Fruit fly (Drosophila melanogaster) whole organism, adult: ENCODE results near the gene ex.
A peak's percentile ranks its signal among the peaks of the same experiment; 100 is the strongest.

Experiments used
- CG11617 ChIP-seq: fragments of 200-800 bp; sonication (Bioruptor generic); optimal IDR thresholded peaks from 2 replicates; lab custom pipeline; 2017; ENCODE audit warnings: mild to moderate bottlenecking, missing biosample characterization, missing genetic modification reagents, missing genetic modification characterization
- CG12768 ChIP-seq: fragments of 200-800 bp; sonication (Bioruptor generic); optimal IDR thresholded peaks from 2 replicates; lab custom pipeline; 2017; ENCODE audit warnings: missing biosample characterization, missing genetic modification characterization, mild to moderate bottlenecking, moderate library complexity, missing genetic modification reagents
- CG14711 ChIP-seq: fragments of 200-800 bp; sonication (Bioruptor generic); optimal IDR thresholded peaks from 2 replicates; lab custom pipeline; 2018; ENCODE audit warnings: missing biosample characterization, mild to moderate bottlenecking, missing genetic modification characterization, moderate library complexity
- CG1620 ChIP-seq: fragments of 200-800 bp; sonication (Bioruptor generic); optimal IDR thresholded peaks from 2 replicates; lab custom pipeline; 2016; ENCODE audit warnings: missing biosample characterization, missing genetic modification characterization
- CG33017 ChIP-seq: fragments of 200-800 bp; sonication (Bioruptor generic); optimal IDR thresholded peaks from 2 replicates; lab custom pipeline; 2018; ENCODE audit warnings: missing biosample characterization, mild to moderate bottlenecking, missing genetic modification characterization, moderate library complexity
- CG5204 ChIP-seq: fragments of 200-800 bp; sonication (Bioruptor generic); optimal IDR thresholded peaks from 2 replicates; lab custom pipeline; 2016; ENCODE audit warnings: missing biosample characterization, missing genetic modification characterization
- CG7045 ChIP-seq: fragments of 200-800 bp; sonication (Bioruptor generic); optimal IDR thresholded peaks from 2 replicates; lab custom pipeline; 2017; ENCODE audit warnings: missing biosample characterization, mild to moderate bottlenecking, missing genetic modification characterization
- CG7101 ChIP-seq: fragments of 200-800 bp; sonication (Bioruptor generic); optimal IDR thresholded peaks from 2 replicates; lab custom pipeline; 2018; ENCODE audit warnings: missing biosample characterization, mild to moderate bottlenecking, missing genetic modification characterization, moderate library complexity
- Clk ChIP-seq: fragments of 200-800 bp; sonication (Bioruptor generic); optimal IDR thresholded peaks from 2 replicates; lab custom pipeline; 2017; ENCODE audit warnings: missing biosample characterization, missing genetic modification characterization
- Crg-1 ChIP-seq: fragments of 200-800 bp; sonication (Bioruptor generic); optimal IDR thresholded peaks from 2 replicates; lab custom pipeline; 2016; ENCODE audit warnings: missing biosample characterization, missing genetic modification characterization
- Hr96 ChIP-seq: fragments of 200-800 bp; sonication (Bioruptor generic); optimal IDR thresholded peaks from 2 replicates; lab custom pipeline; 2016; ENCODE audit warnings: missing biosample characterization, missing genetic modification characterization
- Mnt ChIP-seq: fragments of 200-800 bp; sonication (Bioruptor generic); optimal IDR thresholded peaks from 2 replicates; lab custom pipeline; 2016; ENCODE audit warnings: missing biosample characterization, mild to moderate bottlenecking, missing genetic modification characterization
- bab1 ChIP-seq: fragments of 200-800 bp; sonication (Bioruptor generic); optimal IDR thresholded peaks from 3 replicates; lab custom pipeline; 2019; ENCODE audit warnings: missing biosample characterization, mild to moderate bottlenecking, missing genetic modification characterization, moderate library complexity
- cic ChIP-seq: fragments of 200-800 bp; sonication (Bioruptor generic); optimal IDR thresholded peaks from 2 replicates; lab custom pipeline; 2017; ENCODE audit warnings: missing biosample characterization, mild to moderate bottlenecking, missing genetic modification characterization, moderate library complexity
- cnc ChIP-seq, 2 experiments: fragments of >200 bp; optimal IDR thresholded peaks; 2 replicates each; lab custom pipeline; 2017
- kay ChIP-seq: fragments of 200-800 bp; sonication (Bioruptor generic); peaks from one replicate; lab custom pipeline; 2016; ENCODE audit warnings: missing biosample characterization, missing genetic modification characterization, borderline replicate concordance
- ovo ChIP-seq: fragments of 200-800 bp; sonication (Bioruptor generic); optimal IDR thresholded peaks from 2 replicates; lab custom pipeline; 2016; ENCODE audit warnings: missing biosample characterization, missing genetic modification characterization
- pad ChIP-seq: fragments of 200-800 bp; sonication (Bioruptor generic); optimal IDR thresholded peaks from 3 replicates; lab custom pipeline; 2017; ENCODE audit warnings: missing biosample characterization, missing genetic modification characterization, mild to moderate bottlenecking, moderate library complexity, missing genetic modification reagents
- tj ChIP-seq: fragments of 200-800 bp; sonication (Bioruptor generic); optimal IDR thresholded peaks from 3 replicates; lab custom pipeline; 2017; ENCODE audit warnings: missing biosample characterization, mild to moderate bottlenecking, missing genetic modification characterization, moderate library complexity
- toe ChIP-seq: fragments of 200-800 bp; sonication (Bioruptor generic); optimal IDR thresholded peaks from 2 replicates; lab custom pipeline; 2016; ENCODE audit warnings: missing biosample characterization, missing genetic modification characterization

Gene ex

DNA sequence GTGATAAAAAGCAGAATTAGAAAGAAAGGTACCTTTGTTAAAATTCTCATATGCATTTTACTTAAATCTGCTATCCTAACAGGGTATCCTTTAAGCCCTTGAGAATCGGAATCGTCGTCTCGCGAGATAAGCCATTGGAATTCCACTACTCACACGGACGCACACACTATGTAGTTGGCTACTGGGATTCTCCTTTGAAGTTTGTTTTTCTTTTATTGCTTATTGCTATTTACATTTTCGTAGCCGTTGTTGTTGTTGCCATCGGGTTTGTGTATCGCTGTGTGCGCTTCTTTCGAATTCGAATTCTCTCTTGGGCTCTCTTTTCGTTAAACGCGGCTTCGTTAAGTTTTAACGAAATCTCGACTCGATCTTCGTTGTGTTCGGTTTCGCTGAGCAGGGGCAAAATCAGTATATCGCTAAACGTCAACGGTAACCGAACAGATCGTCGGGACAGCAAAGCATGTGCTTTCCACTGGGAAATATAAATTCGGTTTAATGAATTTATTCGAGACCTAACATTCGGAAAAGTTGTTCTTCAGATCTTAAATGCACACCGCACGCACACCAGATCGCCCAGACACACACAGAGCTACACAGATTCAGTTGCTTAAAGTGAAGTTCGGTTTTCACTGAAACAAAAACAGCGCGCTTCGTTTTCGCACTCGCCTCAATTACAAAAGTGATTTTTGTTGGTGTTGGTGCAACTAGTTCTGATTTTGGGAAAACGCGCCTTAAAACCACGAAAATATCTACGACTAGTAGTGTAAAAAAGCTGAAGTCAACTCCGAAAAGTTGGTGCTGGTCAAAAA is at the start of gene ex:
Gene ex (plus strand): TSS at position 408 of the 809 bp plus-strand sequence.
- TF ChIP-seq CG11617 (GFP tag; lab: Kevin White, UChicago) (peak; percentile 48), Clk (GFP tag; lab: Kevin White, UChicago) (peak; percentile 1), tj (peak; percentile 89), CG5204 (GFP tag; lab: Kevin White, UChicago) (no peak), Crg-1 (GFP tag; lab: Kevin White, UChicago) (peak; percentile 30), kay (GFP tag; lab: Kevin White, UChicago) (no peak), CG7045 (GFP tag; lab: Kevin White, UChicago) (peak; percentile 60), pad (peak; percentile 87), CG1620 (GFP tag; lab: Kevin White, UChicago) (no peak), cic (GFP tag; lab: Kevin White, UChicago) (peak; percentile 25), CG12768 (GFP tag; lab: Kevin White, UChicago) (peak; percentile 82), CG7101 (tag; lab: Kevin White, UChicago) (peak; percentile 72), CG33017 (tag; lab: Kevin White, UChicago) (peak; percentile 76), Mnt (GFP tag; lab: Kevin White, UChicago) (peak; percentile 87), Hr96 (GFP tag; lab: Kevin White, UChicago) (no peak), CG14711 (tag; lab: Kevin White, UChicago) (peak; percentile 27), bab1 (GFP tag; lab: Kevin White, UChicago) (peak; percentile 58), ovo (GFP tag; lab: Kevin White, UChicago) (peak; percentile 48), cnc (optimal IDR thresholded peaks at IDR 0.05; lab: Kevin White, UChicago) (no peak), toe (no peak)

- TF ChIP-seq CG12768 (GFP tag; lab: Kevin White, UChicago) (no peak), Mnt (GFP tag; lab: Kevin White, UChicago) (no peak), tj (no peak), CG11617 (GFP tag; lab: Kevin White, UChicago) (no peak), CG7101 (tag; lab: Kevin White, UChicago) (no peak), toe (no peak), Clk (GFP tag; lab: Kevin White, UChicago) (no peak), Hr96 (GFP tag; lab: Kevin White, UChicago) (no peak), ovo (GFP tag; lab: Kevin White, UChicago) (no peak)
These were observed 48.2 kb upstream of the ex start for dm6 chr2L:382807-383206.

DNA sequence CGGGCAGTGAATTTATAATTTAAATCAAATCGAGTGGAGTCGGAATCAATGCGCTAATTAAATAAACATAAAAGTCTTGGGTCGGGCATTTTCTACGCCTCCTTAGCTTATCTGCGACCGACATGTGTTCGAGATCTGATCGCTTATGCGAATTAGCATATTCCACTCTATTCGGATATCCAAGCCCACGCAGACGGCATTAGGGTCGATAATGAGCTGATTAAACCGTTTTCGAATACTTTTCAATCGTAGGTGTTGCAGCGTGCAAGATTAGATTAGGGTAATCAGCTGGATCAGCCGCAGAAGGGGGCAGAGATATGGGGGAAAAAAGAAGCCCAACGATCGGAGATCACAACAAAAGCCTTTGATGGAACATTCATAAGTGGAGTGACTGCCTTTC is 40.5 kb upstream of the ex start:
- no peak for TF ChIP-seq Mnt (GFP tag; lab: Kevin White, UChicago)
- TF ChIP-seq Clk (GFP tag; lab: Kevin White, UChicago) = no peak
- no peak for TF ChIP-seq Hr96 (GFP tag; lab: Kevin White, UChicago)
- no peak for TF ChIP-seq CG11617 (GFP tag; lab: Kevin White, UChicago)
- no peak for TF ChIP-seq CG7045 (GFP tag; lab: Kevin White, UChicago)
- no peak for TF ChIP-seq Crg-1 (GFP tag; lab: Kevin White, UChicago)
- TF ChIP-seq ovo (GFP tag; lab: Kevin White, UChicago) = no peak
- TF ChIP-seq cnc (optimal IDR thresholded peaks at IDR 0.05; lab: Kevin White, UChicago) = no peak
- no peak for TF ChIP-seq tj
- no peak for TF ChIP-seq CG33017 (tag; lab: Kevin White, UChicago)
- TF ChIP-seq CG1620 (GFP tag; lab: Kevin White, UChicago) = no peak

DNA sequence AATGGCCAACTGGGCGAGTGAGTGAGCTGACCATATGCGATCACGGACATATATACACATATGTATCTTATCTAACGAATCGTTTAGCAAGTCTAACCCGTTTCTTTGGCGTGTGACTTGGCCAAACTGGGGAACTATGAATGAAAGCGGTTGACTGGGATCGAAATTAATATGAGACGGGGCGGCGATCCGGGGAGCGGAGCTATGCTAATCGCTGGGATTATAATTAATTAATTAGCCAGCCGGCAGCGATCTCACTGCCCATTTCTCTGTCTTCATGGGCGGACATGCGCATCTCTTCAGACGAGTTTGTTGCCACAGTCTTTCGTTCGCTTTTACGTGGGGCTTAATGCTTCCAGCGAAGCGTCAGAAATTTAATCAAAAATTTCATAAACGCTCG is 38.5 kb upstream of the ex start:
- TF ChIP-seq CG5204 (GFP tag; lab: Kevin White, UChicago) (no peak), cnc (optimal IDR thresholded peaks at IDR 0.05; lab: Kevin White, UChicago) (no peak), toe (no peak), CG33017 (tag; lab: Kevin White, UChicago) (no peak), ovo (GFP tag; lab: Kevin White, UChicago) (no peak), CG14711 (tag; lab: Kevin White, UChicago) (no peak), pad (no peak)

- TF ChIP-seq pad (peak; percentile 91), CG11617 (GFP tag; lab: Kevin White, UChicago) (no peak)
These were observed 35.5 kb upstream of the ex start for dm6 chr2L:395366-396117.

DNA sequence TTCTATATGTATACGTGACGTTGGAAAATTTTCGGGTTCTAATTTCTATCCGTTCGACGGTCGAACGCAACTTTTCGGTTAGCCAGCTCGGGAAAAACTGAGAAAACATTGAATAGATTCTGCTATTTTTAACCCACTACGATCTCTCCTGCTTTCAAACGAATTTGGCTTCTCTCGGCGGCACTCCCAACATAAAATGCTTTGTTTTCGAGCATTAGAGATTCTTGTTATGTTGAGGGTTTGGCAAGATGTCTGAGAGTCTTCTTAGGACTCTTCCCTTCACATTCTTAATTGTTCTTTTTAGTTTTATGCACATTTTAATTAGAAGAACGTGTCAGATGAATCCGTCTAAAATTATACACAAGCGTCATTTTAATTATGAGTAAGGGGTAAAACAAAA is 28.9 kb upstream of the ex start, which contains the start of gene CG4213:
Gene CG4213 (minus strand): TSS at position 101 of the 400 bp plus-strand sequence.
- no peak for TF ChIP-seq Mnt (GFP tag; lab: Kevin White, UChicago)
- no peak for TF ChIP-seq Hr96 (GFP tag; lab: Kevin White, UChicago)
- no peak for TF ChIP-seq cic (GFP tag; lab: Kevin White, UChicago)
- TF ChIP-seq Clk (GFP tag; lab: Kevin White, UChicago) = no peak
- TF ChIP-seq CG12768 (GFP tag; lab: Kevin White, UChicago) = no peak
- TF ChIP-seq cnc (optimal IDR thresholded peaks at IDR 0.05; lab: Kevin White, UChicago) = no peak
